Fruit fly (Drosophila melanogaster) whole organism, wandering third instar larva: ENCODE data around the gene CG5618.

ENCODE experiments used
- Abd-B ChIP-seq: fragments of >200 bp; optimal IDR thresholded peaks from 2 replicates; lab custom pipeline; 2017; ENCODE audit warnings: missing biosample characterization, missing genetic modification characterization
- CG32264 ChIP-seq: fragments of 200-800 bp; sonication (Bioruptor generic); optimal IDR thresholded peaks from 2 replicates; lab custom pipeline; 2016; ENCODE audit warnings: missing biosample characterization, missing genetic modification characterization
- Hr83 ChIP-seq: fragments of 200-300 bp; sonication (Bioruptor generic); optimal IDR thresholded peaks from 2 replicates; lab custom pipeline; 2016; ENCODE audit warnings: missing biosample characterization, mild to moderate bottlenecking, missing genetic modification characterization, moderate library complexity; ENCODE audit not compliant: poor library complexity, severe bottlenecking
- Mio ChIP-seq: sonication (Bioruptor generic); optimal IDR thresholded peaks from 2 replicates; lab custom pipeline; 2016; ENCODE audit warnings: missing biosample characterization, missing genetic modification characterization
- OdsH ChIP-seq: fragments of 200-800 bp; sonication (Bioruptor generic); optimal IDR thresholded peaks from 2 replicates; lab custom pipeline; 2016; ENCODE audit warnings: missing biosample characterization, mild to moderate bottlenecking, missing genetic modification characterization
- Sp1 ChIP-seq: fragments of 200-800 bp; sonication (Bioruptor generic); optimal IDR thresholded peaks from 3 replicates; lab custom pipeline; 2019; ENCODE audit warnings: missing biosample characterization, mild to moderate bottlenecking, missing genetic modification characterization, moderate library complexity
- br ChIP-seq: fragments of 200-800 bp; sonication (Bioruptor generic); optimal IDR thresholded peaks from 2 replicates; lab custom pipeline; 2016; ENCODE audit warnings: missing biosample characterization, missing genetic modification characterization
- brk ChIP-seq: fragments of 200-800 bp; sonication (Bioruptor generic); optimal IDR thresholded peaks from 2 replicates; lab custom pipeline; 2016; ENCODE audit warnings: missing biosample characterization, mild to moderate bottlenecking, missing genetic modification characterization
- dmrt93B ChIP-seq: fragments of 200-800 bp; sonication (Bioruptor generic); optimal IDR thresholded peaks from 2 replicates; lab custom pipeline; 2018; ENCODE audit warnings: missing biosample characterization, mild to moderate bottlenecking, missing genetic modification characterization
- h ChIP-seq: fragments of 200-800 bp; sonication (Bioruptor generic); optimal IDR thresholded peaks from 3 replicates; lab custom pipeline; 2016; ENCODE audit warnings: missing biosample characterization, mild to moderate bottlenecking, missing genetic modification characterization
- psq ChIP-seq: fragments of 200-800 bp; sonication (Bioruptor generic); optimal IDR thresholded peaks from 3 replicates; lab custom pipeline; 2017; ENCODE audit warnings: missing biosample characterization, mild to moderate bottlenecking, missing genetic modification characterization, moderate library complexity
- usp ChIP-seq: fragments of >200 bp; optimal IDR thresholded peaks from 2 replicates; lab custom pipeline; 2017; ENCODE audit warnings: missing biosample characterization, missing genetic modification characterization

DNA sequence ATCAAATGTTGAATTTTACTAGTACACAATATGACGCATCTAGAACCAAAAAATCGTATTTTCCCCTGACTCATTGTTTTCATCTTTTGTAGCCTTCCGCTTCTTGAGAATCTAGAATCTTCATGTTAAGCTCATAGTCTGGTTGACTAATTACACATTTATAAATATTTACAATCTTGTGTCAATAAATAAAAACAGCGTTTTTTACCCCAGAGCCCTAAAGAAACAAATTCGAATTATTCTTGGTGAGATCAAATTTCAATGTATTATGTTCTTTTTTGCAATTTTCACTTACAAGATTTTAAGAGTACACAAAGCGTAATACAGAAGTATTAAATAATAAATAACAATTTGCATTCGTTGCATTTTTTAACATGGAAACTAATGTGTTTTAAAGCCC is 42.8 kb downstream of the CG5618 start:
- TF ChIP-seq dmrt93B (GFP tag; lab: Kevin White, UChicago): no peak
- no peak for TF ChIP-seq h (GFP tag; lab: Kevin White, UChicago)
- no peak for TF ChIP-seq Sp1 (GFP tag; lab: Kevin White, UChicago)
- TF ChIP-seq Abd-B (GFP tag; lab: Kevin White, UChicago): no peak
- no peak for TF ChIP-seq CG32264 (GFP tag; lab: Kevin White, UChicago)
- TF ChIP-seq OdsH (GFP tag; lab: Kevin White, UChicago): no peak
- TF ChIP-seq psq (GFP tag; lab: Kevin White, UChicago): no peak
- no peak for TF ChIP-seq usp
- no peak for TF ChIP-seq Hr83 (GFP tag; lab: Kevin White, UChicago)
- no peak for TF ChIP-seq brk (GFP tag; lab: Kevin White, UChicago)
- TF ChIP-seq Mio (GFP tag; lab: Kevin White, UChicago): no peak
- no peak for TF ChIP-seq br
